Worm (Caenorhabditis elegans): ENCODE results near the gene F37B4.15.

DNA sequence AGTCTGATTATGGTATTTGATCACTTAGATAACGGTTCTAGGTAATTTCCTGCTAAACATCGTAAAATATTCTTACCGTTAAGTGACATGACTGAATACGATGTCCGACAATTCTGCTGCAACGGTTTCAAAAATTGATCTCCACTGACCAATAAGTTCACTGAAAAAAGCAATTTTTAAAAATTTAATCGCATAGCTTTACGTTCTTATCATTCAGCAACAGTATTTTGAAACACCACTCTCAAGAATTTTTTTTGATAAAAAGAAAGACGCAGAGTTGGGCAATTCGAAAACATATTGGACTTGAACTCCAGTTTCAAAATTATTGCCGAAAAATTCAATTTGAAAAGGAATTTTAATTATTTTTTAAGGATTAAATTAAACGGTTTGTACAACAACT lies 35.5 kb downstream of the F37B4.15 start, which contains the start of gene C31B8.12:
- no peak for TF ChIP-seq him-1 (tag; optimal IDR thresholded peaks at IDR 0.05)
- TF ChIP-seq W03F9.2 (tag; optimal IDR thresholded peaks at IDR 0.05): no peak
